Fruit fly (Drosophila melanogaster): ENCODE data around the gene Rsod.
A peak's percentile ranks its signal among the peaks of the same experiment; 100 is the strongest.

Gene Rsod

dm6 chr3R:30174160-30175002 lies 3.4 kb upstream of the Rsod start, which contains the start of gene Mlc2 (continued):
- no peak for TF ChIP-seq zen2 (GFP tag; IDR thresholded peaks at IDR 0.05; ENCODE audit: partially characterized antibody)
- no peak for TF ChIP-seq psq (GFP tag; optimal IDR thresholded peaks at IDR 0.05)
- TF ChIP-seq al (GFP tag; IDR thresholded peaks at IDR 0.05) = no peak
- no peak for TF ChIP-seq sens (GFP tag)
- no peak for TF ChIP-seq row (GFP tag; IDR thresholded peaks at IDR 0.05)
- TF ChIP-seq cg (GFP tag; optimal IDR thresholded peaks at IDR 0.05) = no peak
- no peak for TF ChIP-seq bcd (GFP tag; optimal IDR thresholded peaks at IDR 0.05)
- TF ChIP-seq Med (GFP tag) = peak; percentile 53
- no peak for TF ChIP-seq CG12942 (GFP tag; optimal IDR thresholded peaks at IDR 0.05)
- TF ChIP-seq Xbp1 (GFP tag; optimal IDR thresholded peaks at IDR 0.05) = no peak
- 0 out of 3 replicates have a peak, but pooled peaks have one; percentile 27 for TF ChIP-seq gce (GFP tag; IDR thresholded peaks at IDR 0.05)
- no peak for TF ChIP-seq CG2889 (GFP tag; IDR thresholded peaks at IDR 0.05)
- TF ChIP-seq toy (GFP tag; IDR thresholded peaks at IDR 0.05) = no peak
- TF ChIP-seq Nf-YB (GFP tag; optimal IDR thresholded peaks at IDR 0.05) = peak; percentile 48
- TF ChIP-seq chm (GFP tag; IDR thresholded peaks at IDR 0.05) = peak; percentile 38; the same call in 1 of the 2 replicates
- TF ChIP-seq Deaf1 (tag; optimal IDR thresholded peaks at IDR 0.05) = peak; percentile 95
- TF ChIP-seq CG32767 (GFP tag; IDR thresholded peaks at IDR 0.05) = peak; percentile 37; the same call in 1 of the 2 replicates
- no peak for TF ChIP-seq CG12659 (GFP tag; optimal IDR thresholded peaks at IDR 0.05)
- TF ChIP-seq crol (GFP tag; IDR thresholded peaks at IDR 0.05) = peak; percentile 66
- TF ChIP-seq Gug (GFP tag; IDR thresholded peaks at IDR 0.05) = no peak
- TF ChIP-seq CG1529 (GFP tag; optimal IDR thresholded peaks at IDR 0.05) = no peak
- TF ChIP-seq Taf1 (GFP tag; IDR thresholded peaks at IDR 0.05) = no peak
- no peak for TF ChIP-seq br (optimal IDR thresholded peaks at IDR 0.05)
- TF ChIP-seq eve (GFP tag; optimal IDR thresholded peaks at IDR 0.05) = no peak
- no peak for TF ChIP-seq hkb (optimal IDR thresholded peaks at IDR 0.05)
- no peak for TF ChIP-seq hkb (GFP tag; IDR thresholded peaks at IDR 0.05)
- TF ChIP-seq ssp (GFP tag; IDR thresholded peaks at IDR 0.05) = no peak
- no peak for TF ChIP-seq E2f2 (GFP tag; IDR thresholded peaks at IDR 0.05)
- TF ChIP-seq tll (GFP tag; optimal IDR thresholded peaks at IDR 0.05) = no peak
- TF ChIP-seq mirr (GFP tag; optimal IDR thresholded peaks at IDR 0.05) = no peak
- TF ChIP-seq tio (GFP tag; optimal IDR thresholded peaks at IDR 0.05) = no peak
- TF ChIP-seq CG17568 (GFP tag; optimal IDR thresholded peaks at IDR 0.05) = no peak
- TF ChIP-seq CG12769 (tag; optimal IDR thresholded peaks at IDR 0.05) = peak; percentile 44
- no peak for TF ChIP-seq en (GFP tag; optimal IDR thresholded peaks at IDR 0.05)
- TF ChIP-seq CG13424 (tag; optimal IDR thresholded peaks at IDR 0.05) = no peak
- TF ChIP-seq CG6791 (GFP tag; IDR thresholded peaks at IDR 0.05; ENCODE audit: partially characterized antibody) = no peak
- no peak for TF ChIP-seq CrebB (tag; optimal IDR thresholded peaks at IDR 0.05)
- no peak for TF ChIP-seq fd96Cb (tag; optimal IDR thresholded peaks at IDR 0.05)
- TF ChIP-seq Poxn (GFP tag; IDR thresholded peaks at IDR 0.05) = no peak

dm6 chr3R:30166159-30166784 lies 4.7 kb downstream of the Rsod start, which contains the start of gene VhaAC45RP:
Gene VhaAC45RP (minus strand): TSS chr3R:30166419.
- peak; percentile 60 for TF ChIP-seq sens (GFP tag)
- TF ChIP-seq crp (GFP tag; optimal IDR thresholded peaks at IDR 0.05) = no peak
- TF ChIP-seq CG18262 (tag; optimal IDR thresholded peaks at IDR 0.05) = no peak
- peak; percentile 56 for TF ChIP-seq Med (GFP tag)
- peak; percentile 9 for TF ChIP-seq Max (GFP tag; optimal IDR thresholded peaks at IDR 0.05)
- peak; percentile 74 for TF ChIP-seq MESR4 (GFP tag; optimal IDR thresholded peaks at IDR 0.05)
- peak; percentile 70 for TF ChIP-seq YL-1 (GFP tag; optimal IDR thresholded peaks at IDR 0.05)
- TF ChIP-seq Deaf1 (tag; optimal IDR thresholded peaks at IDR 0.05) = peak; percentile 26
- TF ChIP-seq ewg (GFP tag; optimal IDR thresholded peaks at IDR 0.05) = peak; percentile 93
- no peak for TF ChIP-seq CG6765 (GFP tag; optimal IDR thresholded peaks at IDR 0.05)
- peak; percentile 8 for TF ChIP-seq pzg (GFP tag; optimal IDR thresholded peaks at IDR 0.05)
- no peak for TF ChIP-seq Hmx (GFP tag; optimal IDR thresholded peaks at IDR 0.05)
- TF ChIP-seq CG15514 (GFP tag; optimal IDR thresholded peaks at IDR 0.05) = peak; percentile 2
- peak in 1 of 2 experiments; percentile 20 for TF ChIP-seq Pdp1 (GFP tag; optimal IDR thresholded peaks at IDR 0.05)

All from whole organism, embryonic.